Worm (Caenorhabditis elegans) whole organism, late embryonic: ENCODE results near the gene T04F8.8.

ENCODE experiments used
- ama-1 ChIP-seq: fragments of 150-350 bp; optimal IDR thresholded peaks from 2 replicates; lab custom pipeline; 2014
- ceh-6 ChIP-seq: fragments of 200-800 bp; sonication (Bioruptor generic); optimal IDR thresholded peaks from 2 replicates; lab custom pipeline; 2018; ENCODE audit warnings: mild to moderate bottlenecking, missing genetic modification characterization, missing compliant biosample characterization
- odd-2 ChIP-seq: sonication (generic microtip); optimal IDR thresholded peaks from 2 replicates; lab custom pipeline; 2017; ENCODE audit warnings: antibody characterized with exemption, mild to moderate bottlenecking, missing genetic modification characterization, missing compliant biosample characterization
- pros-1 ChIP-seq: fragments of 150-350 bp; optimal IDR thresholded peaks from 2 replicates; lab custom pipeline; 2014; ENCODE audit warnings: missing biosample characterization, missing genetic modification reagents, missing genetic modification characterization

DNA sequence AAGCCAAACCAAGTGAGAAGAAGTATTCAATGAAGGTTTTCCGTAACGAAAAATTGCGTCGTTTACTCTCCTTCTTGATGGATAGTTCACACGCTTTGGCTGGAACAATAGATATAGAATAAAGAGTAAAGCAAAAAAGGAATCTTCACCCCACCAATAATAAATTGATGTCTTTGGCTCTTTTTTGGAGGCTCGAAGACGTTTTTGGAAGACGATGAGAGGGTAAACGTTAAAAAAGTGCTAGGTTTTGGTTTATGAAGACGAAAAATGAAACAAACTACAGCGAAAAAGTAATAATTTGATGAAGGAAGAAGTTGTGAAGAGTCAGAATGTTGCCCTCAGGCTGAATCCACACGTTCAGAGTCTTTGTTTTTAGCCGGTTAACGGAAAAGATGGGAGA is 25.3 kb upstream of the T04F8.8 start, which contains the start of gene sto-3:
- TF ChIP-seq pros-1 (tag; lab: Kevin White, UChicago): no peak
- no peak for TF ChIP-seq ceh-6
- no peak for TF ChIP-seq odd-2
- TF ChIP-seq ama-1 (lab: Kevin White, UChicago): no peak
